Fruit fly (Drosophila melanogaster): ENCODE measurements around the gene CG43057.

CG43057 gene

dm6 chr2L:8212666-8213270, 31.0 kb downstream of the CG43057 start, which contains the start of the genes CG8372 and CG8360 (continued):
- TF ChIP-seq CG18011 (GFP tag; optimal IDR thresholded peaks at IDR 0.05) (peak; percentile 93), fd96Cb (tag; optimal IDR thresholded peaks at IDR 0.05) (peak; percentile 98), CG18619 (GFP tag; optimal IDR thresholded peaks at IDR 0.05) (peak; percentile 98), schlank (tag; optimal IDR thresholded peaks at IDR 0.05) (peak; percentile 97), shn (GFP tag; optimal IDR thresholded peaks at IDR 0.05) (peak; percentile 99), trem (tag; optimal IDR thresholded peaks at IDR 0.05) (peak; percentile 96), bsh (GFP tag; optimal IDR thresholded peaks at IDR 0.05) (peak; percentile 98 to 99), chm (GFP tag; IDR thresholded peaks at IDR 0.05) (peak; percentile 99), CG3995 (GFP tag; optimal IDR thresholded peaks at IDR 0.05) (peak; percentile 93), ssp (GFP tag; IDR thresholded peaks at IDR 0.05) (peak; percentile 94), CG1647 (GFP tag; optimal IDR thresholded peaks at IDR 0.05) (peak; percentile 99), chinmo (GFP tag; IDR thresholded peaks at IDR 0.05; ENCODE audit: partially characterized antibody) (0 out of 4 replicates have a peak, but pooled peaks have one; percentile 73), D (optimal IDR thresholded peaks at IDR 0.05) (no peak), D (GFP tag; optimal IDR thresholded peaks at IDR 0.05) (peak; percentile 98), CG2875 (GFP tag; optimal IDR thresholded peaks at IDR 0.05) (peak; percentile 98), disco-r (GFP tag; optimal IDR thresholded peaks at IDR 0.05) (peak; percentile 98), slbo (GFP tag; IDR thresholded peaks at IDR 0.05) (peak; percentile 99), CG10267 (tag; optimal IDR thresholded peaks at IDR 0.05) (peak; percentile 100), dpn (GFP tag; optimal IDR thresholded peaks at IDR 0.05) (peak; percentile 99), CG12155 (GFP tag; optimal IDR thresholded peaks at IDR 0.05) (peak; percentile 98), NFAT (GFP tag; IDR thresholded peaks at IDR 0.05) (peak; percentile 99), CG2199 (GFP tag; IDR thresholded peaks at IDR 0.05) (peak; percentile 99), CG10431 (GFP tag; optimal IDR thresholded peaks at IDR 0.05) (peak; percentile 92), Abd-B (GFP tag; optimal IDR thresholded peaks at IDR 0.05) (peak; percentile 98), CG6254 (GFP tag; optimal IDR thresholded peaks at IDR 0.05) (peak; percentile 96), MTF-1 (GFP tag; optimal IDR thresholded peaks at IDR 0.05; ENCODE audit: borderline replicate concordance) (peak; percentile 97), tgo (GFP tag; IDR thresholded peaks at IDR 0.05) (peak; percentile 99), Dref (GFP tag; IDR thresholded peaks at IDR 0.05) (peak; percentile 51), CG10979 (tag; optimal IDR thresholded peaks at IDR 0.05) (peak; percentile 98), br (optimal IDR thresholded peaks at IDR 0.05) (no peak), cas (GFP tag; IDR thresholded peaks at IDR 0.05) (peak; percentile 97), chif (GFP tag; optimal IDR thresholded peaks at IDR 0.05) (peak; percentile 99), nom (GFP tag; optimal IDR thresholded peaks at IDR 0.05) (peak; percentile 98), ewg (GFP tag; optimal IDR thresholded peaks at IDR 0.05) (peak; percentile 95), CG8388 (GFP tag; optimal IDR thresholded peaks at IDR 0.05) (peak; percentile 97), Bgb (GFP tag; IDR thresholded peaks at IDR 0.05; ENCODE audit: partially characterized antibody) (peak; percentile 33; the same call in 1 of the 2 replicates), CG15514 (GFP tag; optimal IDR thresholded peaks at IDR 0.05) (peak; percentile 96), lov (optimal IDR thresholded peaks at IDR 0.05) (no peak), lov (GFP tag; IDR thresholded peaks at IDR 0.05) (peak; percentile 99), ci (GFP tag; IDR thresholded peaks at IDR 0.05) (peak; percentile 99), CG9817 (tag; optimal IDR thresholded peaks at IDR 0.05) (peak; percentile 98), CG7963 (GFP tag; IDR thresholded peaks at IDR 0.05; ENCODE audit: partially characterized antibody) (no peak), CG32532 (GFP tag; IDR thresholded peaks at IDR 0.05) (peak; percentile 99), CG17385 (GFP tag; optimal IDR thresholded peaks at IDR 0.05) (peak; percentile 97), Meics (GFP tag; optimal IDR thresholded peaks at IDR 0.05) (peak; percentile 98), z (GFP tag; IDR thresholded peaks at IDR 0.05) (peak; percentile 84), Trl (optimal IDR thresholded peaks at IDR 0.05) (no peak), Trl (GFP tag; optimal IDR thresholded peaks at IDR 0.05) (peak; percentile 99), Ada2b (GFP tag; IDR thresholded peaks at IDR 0.05) (peak; percentile 99), salm (tag; optimal IDR thresholded peaks at IDR 0.05) (peak; percentile 94)

Data from whole organism, embryonic.